Worm (Caenorhabditis elegans): ENCODE data around the gene lron-5.
A peak's percentile ranks its signal among the peaks of the same experiment; 100 is the strongest.

Gene lron-5

ce11 chrIII:4666753-4667400 is 44.0 kb downstream of the lron-5 start:
- TF ChIP-seq T23F11.4 (GFP tag; optimal IDR thresholded peaks at IDR 0.05) (peak; percentile 99), pha-4 (tag; optimal IDR thresholded peaks at IDR 0.05) (no peak), pax-1 (tag; optimal IDR thresholded peaks at IDR 0.05) (no peak), hlh-13 (GFP tag; optimal IDR thresholded peaks at IDR 0.05) (no peak), lim-6 (tag; optimal IDR thresholded peaks at IDR 0.05) (no peak), elt-2 (tag; optimal IDR thresholded peaks at IDR 0.05) (peak; percentile 33), ceh-34 (tag; optimal IDR thresholded peaks at IDR 0.05) (peak; percentile 92), K09A11.1 (tag; optimal IDR thresholded peaks at IDR 0.05; ENCODE audit: insufficient read depth) (no peak), nhr-11 (tag; optimal IDR thresholded peaks at IDR 0.05) (no peak), hlh-8 (tag; optimal IDR thresholded peaks at IDR 0.05) (peak; percentile 29), nfya-1 (tag; optimal IDR thresholded peaks at IDR 0.05) (peak; percentile 79), K02D7.2 (tag; optimal IDR thresholded peaks at IDR 0.05) (no peak), gmeb-2 (tag; optimal IDR thresholded peaks at IDR 0.05) (no peak), elt-4 (tag; optimal IDR thresholded peaks at IDR 0.05) (no peak), odd-2 (tag; optimal IDR thresholded peaks at IDR 0.05) (no peak), ceh-19 (GFP tag; optimal IDR thresholded peaks at IDR 0.05) (peak; percentile 71), sdc-2 (tag; optimal IDR thresholded peaks at IDR 0.05) (peak; percentile 48), ceh-31 (tag; optimal IDR thresholded peaks at IDR 0.05) (peak; percentile 70), fax-1 (tag; optimal IDR thresholded peaks at IDR 0.05) (no peak), pha-2 (tag; optimal IDR thresholded peaks at IDR 0.05) (no peak), ceh-6 (GFP tag; optimal IDR thresholded peaks at IDR 0.05) (peak; percentile 49), hlh-30 (tag; optimal IDR thresholded peaks at IDR 0.05; ENCODE audit: insufficient read depth) (peak; percentile 60), hlh-15 (tag; optimal IDR thresholded peaks at IDR 0.05) (no peak), npax-4 (tag; optimal IDR thresholded peaks at IDR 0.05) (no peak), fkh-6 (tag; optimal IDR thresholded peaks at IDR 0.05) (no peak), syd-9 (tag; optimal IDR thresholded peaks at IDR 0.05) (peak; percentile 34), ceh-24 (tag; optimal IDR thresholded peaks at IDR 0.05) (no peak), sox-4 (tag; optimal IDR thresholded peaks at IDR 0.05) (no peak), tbx-7 (tag; optimal IDR thresholded peaks at IDR 0.05) (no peak), ceh-9 (tag; optimal IDR thresholded peaks at IDR 0.05) (no peak), pqm-1 (tag; optimal IDR thresholded peaks at IDR 0.05) (no peak), Y22D7AL.16 (tag; optimal IDR thresholded peaks at IDR 0.05) (no peak), dmd-4 (tag; optimal IDR thresholded peaks at IDR 0.05; ENCODE audit: borderline replicate concordance) (peak; percentile 43), che-1 (tag; optimal IDR thresholded peaks at IDR 0.05) (peak; percentile 40), sox-2 (GFP tag; IDR thresholded peaks at IDR 0.05) (no peak; the same call in 1 of the 2 replicates), eyg-1 (tag; optimal IDR thresholded peaks at IDR 0.05) (peak; percentile 8), unc-42 (tag; optimal IDR thresholded peaks at IDR 0.05) (peak; percentile 20), ceh-14 (tag; optimal IDR thresholded peaks at IDR 0.05) (no peak), unc-55 (GFP tag; optimal IDR thresholded peaks at IDR 0.05) (peak; percentile 48), unc-86 (tag; optimal IDR thresholded peaks at IDR 0.05) (no peak), unc-3 (GFP tag; conservative IDR thresholded peaks at IDR 0.05) (no peak), unc-3 (tag; optimal IDR thresholded peaks at IDR 0.05) (no peak), pat-9 (tag; optimal IDR thresholded peaks at IDR 0.05) (no peak), pros-1 (tag; optimal IDR thresholded peaks at IDR 0.05) (peak; percentile 68), ceh-45 (GFP tag; IDR thresholded peaks at IDR 0.05) (no peak), rnt-1 (tag; optimal IDR thresholded peaks at IDR 0.05) (peak; percentile 36), ztf-16 (tag; optimal IDR thresholded peaks at IDR 0.05) (no peak), madf-2 (tag; optimal IDR thresholded peaks at IDR 0.05) (no peak), ceh-48 (tag; optimal IDR thresholded peaks at IDR 0.05) (no peak), fkh-10 (GFP tag; optimal IDR thresholded peaks at IDR 0.05) (no peak), F13H6.1 (tag; optimal IDR thresholded peaks at IDR 0.05) (no peak), nhr-232 (tag; optimal IDR thresholded peaks at IDR 0.05) (no peak), hlh-6 (tag; optimal IDR thresholded peaks at IDR 0.05) (peak; percentile 81)

Data from whole organism, late embryonic.